Fruit fly (Drosophila melanogaster) whole organism, prepupa: ENCODE measurements around the gene CG18649.

ENCODE experiments used
- CG6808 ChIP-seq: fragments of 200-800 bp; sonication (Bioruptor generic); optimal IDR thresholded peaks from 3 replicates; lab custom pipeline; 2017; ENCODE audit warnings: missing biosample characterization, missing genetic modification characterization, mild to moderate bottlenecking, moderate library complexity, missing genetic modification reagents
- OdsH ChIP-seq: fragments of 200-800 bp; sonication (Bioruptor generic); optimal IDR thresholded peaks from 3 replicates; lab custom pipeline; 2016; ENCODE audit warnings: missing biosample characterization, missing genetic modification characterization
- topi ChIP-seq: fragments of 200-800 bp; sonication (Bioruptor generic); optimal IDR thresholded peaks from 3 replicates; lab custom pipeline; 2016; ENCODE audit warnings: missing biosample characterization, missing genetic modification characterization
- vri ChIP-seq: fragments of 200-800 bp; sonication (Bioruptor generic); optimal IDR thresholded peaks from 3 replicates; lab custom pipeline; 2016; ENCODE audit warnings: missing biosample characterization, mild to moderate bottlenecking, missing genetic modification characterization

DNA sequence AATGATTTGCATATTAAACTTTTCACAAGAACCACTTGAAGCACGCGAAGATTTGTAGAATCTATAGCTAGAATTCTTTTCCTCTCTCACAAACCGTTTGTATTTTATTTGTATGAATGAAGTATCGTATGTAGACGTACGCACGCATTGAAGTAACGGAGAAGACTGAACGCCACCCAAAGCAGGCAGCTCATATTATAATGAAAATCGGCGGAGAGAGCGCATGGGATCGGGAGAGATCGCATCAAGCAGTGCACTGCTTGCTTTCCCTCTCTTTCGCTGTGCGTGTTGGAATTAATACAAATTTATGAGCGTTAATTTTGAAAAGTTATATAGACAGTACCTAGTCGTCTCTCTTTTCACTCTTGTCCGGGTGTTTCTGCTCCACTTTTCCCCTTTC is 25.3 kb upstream of the CG18649 start:
- TF ChIP-seq OdsH (GFP tag; lab: Kevin White, UChicago) = no peak
- no peak for TF ChIP-seq CG6808 (GFP tag; lab: Kevin White, UChicago)
- TF ChIP-seq topi = no peak
- no peak for TF ChIP-seq vri (GFP tag; lab: Kevin White, UChicago)
